Worm (Caenorhabditis elegans) whole organism, late embryonic: Measurements from ENCODE around the gene sdz-7.

ENCODE experiments used
- C08G9.2 ChIP-seq: sonication (generic microtip); optimal IDR thresholded peaks from 2 replicates; lab custom pipeline; 2016; ENCODE audit warnings: mild to moderate bottlenecking, missing genetic modification characterization, moderate library complexity, missing compliant biosample characterization
- F13H6.1 ChIP-seq: sonication (generic microtip); optimal IDR thresholded peaks from 2 replicates; lab custom pipeline; 2016; ENCODE audit warnings: missing genetic modification characterization, missing compliant biosample characterization
- T23F11.4 ChIP-seq: fragments of 200-800 bp; sonication (Bioruptor generic); optimal IDR thresholded peaks from 2 replicates; lab custom pipeline; 2018; ENCODE audit warnings: mild to moderate bottlenecking, missing genetic modification characterization, missing compliant biosample characterization
- ama-1 ChIP-seq: fragments of 150-350 bp; optimal IDR thresholded peaks from 2 replicates; lab custom pipeline; 2014
- ceh-14 ChIP-seq: sonication (generic microtip); optimal IDR thresholded peaks from 2 replicates; lab custom pipeline; 2016; ENCODE audit warnings: missing genotype, missing genetic modification characterization, missing compliant biosample characterization
- ceh-18 ChIP-seq: sonication (generic microtip); optimal IDR thresholded peaks from 2 replicates; lab custom pipeline; 2016; ENCODE audit warnings: missing genetic modification characterization, missing compliant biosample characterization
- ceh-19 ChIP-seq: fragments of 200-800 bp; sonication (Bioruptor generic); optimal IDR thresholded peaks from 2 replicates; lab custom pipeline; 2018; ENCODE audit warnings: mild to moderate bottlenecking, missing genetic modification characterization, missing compliant biosample characterization
- ceh-2 ChIP-seq: sonication (generic microtip); optimal IDR thresholded peaks from 2 replicates; lab custom pipeline; 2016; ENCODE audit warnings: missing genotype, missing genetic modification characterization, missing compliant biosample characterization
- ceh-24 ChIP-seq: sonication (generic microtip); optimal IDR thresholded peaks from 2 replicates; lab custom pipeline; 2016; ENCODE audit warnings: mild to moderate bottlenecking, missing genetic modification characterization, missing compliant biosample characterization
- ceh-30 ChIP-seq: fragments of 150-350 bp; optimal IDR thresholded peaks from 2 replicates; lab custom pipeline; 2014; ENCODE audit warnings: missing biosample characterization, missing genetic modification characterization
- ceh-31 ChIP-seq: sonication (generic microtip); optimal IDR thresholded peaks from 2 replicates; lab custom pipeline; 2016; ENCODE audit warnings: missing genetic modification characterization, missing compliant biosample characterization
- ceh-34 ChIP-seq: sonication (generic microtip); optimal IDR thresholded peaks from 2 replicates; lab custom pipeline; 2016; ENCODE audit warnings: mild to moderate bottlenecking, missing genetic modification characterization, missing compliant biosample characterization
- ceh-45 ChIP-seq: fragments of 200-800 bp; sonication (Bioruptor generic); IDR thresholded peaks from 2 replicates; pipeline ENCODE4 v1.3.6; 2022; ENCODE audit warnings: missing genetic modification reagents, missing genetic modification characterization, missing compliant biosample characterization
- ceh-48 ChIP-seq: sonication (generic microtip); optimal IDR thresholded peaks from 2 replicates; lab custom pipeline; 2016; ENCODE audit warnings: missing genetic modification characterization, inconsistent platforms, missing compliant biosample characterization
- ceh-9 ChIP-seq: sonication (generic microtip); optimal IDR thresholded peaks from 2 replicates; lab custom pipeline; 2016; ENCODE audit warnings: mild to moderate bottlenecking, missing genetic modification characterization, inconsistent platforms, missing compliant biosample characterization
- che-1 ChIP-seq: sonication (generic microtip); optimal IDR thresholded peaks from 2 replicates; lab custom pipeline; 2016; ENCODE audit warnings: mild to moderate bottlenecking, missing genetic modification characterization, missing compliant biosample characterization
- dmd-4 ChIP-seq: sonication (generic microtip); optimal IDR thresholded peaks from 2 replicates; lab custom pipeline; 2016; ENCODE audit warnings: borderline replicate concordance, missing genetic modification characterization, missing compliant biosample characterization
- elt-2 ChIP-seq: sonication (generic microtip); optimal IDR thresholded peaks from 2 replicates; lab custom pipeline; 2016; ENCODE audit warnings: missing genetic modification reagents, missing genetic modification characterization, missing compliant biosample characterization
- elt-4 ChIP-seq: sonication (generic microtip); optimal IDR thresholded peaks from 2 replicates; lab custom pipeline; 2016; ENCODE audit warnings: missing genetic modification characterization, missing compliant biosample characterization
- ets-4 ChIP-seq: sonication (generic microtip); optimal IDR thresholded peaks from 2 replicates; lab custom pipeline; 2016; ENCODE audit warnings: missing genetic modification characterization, missing compliant biosample characterization
- hlh-15 ChIP-seq: sonication (generic microtip); optimal IDR thresholded peaks from 2 replicates; lab custom pipeline; 2016; ENCODE audit warnings: missing genetic modification characterization, missing compliant biosample characterization
- hlh-30 ChIP-seq: sonication (generic microtip); optimal IDR thresholded peaks from 2 replicates; lab custom pipeline; 2017; ENCODE audit warnings: antibody characterized with exemption, missing genetic modification characterization, missing compliant biosample characterization; ENCODE audit not compliant: insufficient read depth
- hlh-6 ChIP-seq: sonication (generic microtip); optimal IDR thresholded peaks from 2 replicates; lab custom pipeline; 2016; ENCODE audit warnings: missing genotype, missing genetic modification characterization, missing compliant biosample characterization
- hlh-8 ChIP-seq: sonication (generic microtip); optimal IDR thresholded peaks from 2 replicates; lab custom pipeline; 2016; ENCODE audit warnings: missing genotype, missing genetic modification characterization, missing compliant biosample characterization
- lim-6 ChIP-seq: sonication (generic microtip); optimal IDR thresholded peaks from 2 replicates; lab custom pipeline; 2016; ENCODE audit warnings: missing genetic modification characterization, missing compliant biosample characterization
- nfya-1 ChIP-seq: sonication (generic microtip); optimal IDR thresholded peaks from 2 replicates; lab custom pipeline; 2017; ENCODE audit warnings: missing genetic modification characterization, mild to moderate bottlenecking, missing compliant biosample characterization, antibody characterized with exemption, moderate library complexity
- pat-9 ChIP-seq: fragments of 200-800 bp; sonication (Bioruptor generic); optimal IDR thresholded peaks from 2 replicates; lab custom pipeline; 2018; ENCODE audit warnings: mild to moderate bottlenecking, missing genetic modification characterization, moderate library complexity, missing compliant biosample characterization
- pax-1 ChIP-seq: fragments of 150-350 bp; optimal IDR thresholded peaks from 2 replicates; lab custom pipeline; 2014; ENCODE audit warnings: missing biosample characterization, missing genetic modification characterization
- pha-4 ChIP-seq: fragments of 150-350 bp; optimal IDR thresholded peaks from 2 replicates; lab custom pipeline; 2018; ENCODE audit warnings: missing biosample characterization, missing genetic modification reagents, missing genetic modification characterization
- ref-2 ChIP-seq: sonication (generic microtip); optimal IDR thresholded peaks from 2 replicates; lab custom pipeline; 2016; ENCODE audit warnings: missing genetic modification characterization, missing compliant biosample characterization
- rnt-1 ChIP-seq: sonication (generic microtip); optimal IDR thresholded peaks from 2 replicates; lab custom pipeline; 2016; ENCODE audit warnings: missing genetic modification characterization, missing compliant biosample characterization
- sdc-2 ChIP-seq: sonication (generic microtip); optimal IDR thresholded peaks from 2 replicates; lab custom pipeline; 2016; ENCODE audit warnings: missing genotype, missing genetic modification characterization, missing compliant biosample characterization
- sox-2 ChIP-seq: fragments of 200-800 bp; sonication (Bioruptor generic); IDR thresholded peaks from 2 replicates; pipeline ENCODE4 v1.3.6; 2022; ENCODE audit warnings: missing genetic modification reagents, missing genetic modification characterization, missing compliant biosample characterization
- sox-4 ChIP-seq: sonication (generic microtip); optimal IDR thresholded peaks from 2 replicates; lab custom pipeline; 2017; ENCODE audit warnings: mild to moderate bottlenecking, missing genetic modification characterization, inconsistent platforms, missing compliant biosample characterization
- tbx-2 ChIP-seq: sonication (generic microtip); optimal IDR thresholded peaks from 2 replicates; lab custom pipeline; 2016; ENCODE audit warnings: missing genetic modification characterization, missing compliant biosample characterization
- ttx-3 ChIP-seq: sonication (generic microtip); optimal IDR thresholded peaks from 2 replicates; lab custom pipeline; 2016; ENCODE audit warnings: missing genetic modification reagents, missing genetic modification characterization, missing compliant biosample characterization
- unc-42 ChIP-seq: sonication (generic microtip); optimal IDR thresholded peaks from 2 replicates; lab custom pipeline; 2016; ENCODE audit warnings: missing genotype, missing genetic modification characterization, missing compliant biosample characterization
- unc-55 ChIP-seq: sonication (generic microtip); optimal IDR thresholded peaks from 2 replicates; lab custom pipeline; 2017; ENCODE audit warnings: missing biosample characterization, missing genetic modification reagents, missing genetic modification characterization
- unc-86 ChIP-seq: sonication (generic microtip); optimal IDR thresholded peaks from 2 replicates; lab custom pipeline; 2016; ENCODE audit warnings: missing genetic modification characterization, missing compliant biosample characterization

sdz-7 gene

DNA sequence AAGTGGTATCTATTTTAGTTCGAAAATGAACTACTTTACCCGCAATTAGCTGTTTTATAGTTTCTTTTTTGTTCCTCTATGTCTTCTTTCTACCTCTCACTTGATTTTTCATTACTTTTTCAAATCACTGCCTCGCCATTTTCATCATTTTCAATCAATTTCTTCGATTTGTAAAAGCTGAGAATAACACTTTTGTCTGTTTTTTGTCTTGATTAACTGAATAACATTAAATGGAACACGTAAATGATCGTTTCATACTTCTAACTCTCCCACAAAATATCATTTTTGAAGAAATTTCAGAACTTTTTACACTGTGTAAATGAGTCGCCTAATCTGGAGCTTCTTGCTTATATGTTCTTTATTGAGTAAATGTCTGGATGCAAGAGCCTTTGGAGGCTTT is 23.3 kb upstream of the sdz-7 start, which contains the start of gene F53C3.4:
F53C3.4 (plus strand) TSS at position 301 of the 400 bp plus-strand sequence.
- TF ChIP-seq unc-86 (tag; lab: Kevin White, UChicago) (no peak), T23F11.4 (GFP tag; lab: Kevin White, UChicago) (no peak), dmd-4 (tag; lab: Kevin White, UChicago) (no peak)

DNA sequence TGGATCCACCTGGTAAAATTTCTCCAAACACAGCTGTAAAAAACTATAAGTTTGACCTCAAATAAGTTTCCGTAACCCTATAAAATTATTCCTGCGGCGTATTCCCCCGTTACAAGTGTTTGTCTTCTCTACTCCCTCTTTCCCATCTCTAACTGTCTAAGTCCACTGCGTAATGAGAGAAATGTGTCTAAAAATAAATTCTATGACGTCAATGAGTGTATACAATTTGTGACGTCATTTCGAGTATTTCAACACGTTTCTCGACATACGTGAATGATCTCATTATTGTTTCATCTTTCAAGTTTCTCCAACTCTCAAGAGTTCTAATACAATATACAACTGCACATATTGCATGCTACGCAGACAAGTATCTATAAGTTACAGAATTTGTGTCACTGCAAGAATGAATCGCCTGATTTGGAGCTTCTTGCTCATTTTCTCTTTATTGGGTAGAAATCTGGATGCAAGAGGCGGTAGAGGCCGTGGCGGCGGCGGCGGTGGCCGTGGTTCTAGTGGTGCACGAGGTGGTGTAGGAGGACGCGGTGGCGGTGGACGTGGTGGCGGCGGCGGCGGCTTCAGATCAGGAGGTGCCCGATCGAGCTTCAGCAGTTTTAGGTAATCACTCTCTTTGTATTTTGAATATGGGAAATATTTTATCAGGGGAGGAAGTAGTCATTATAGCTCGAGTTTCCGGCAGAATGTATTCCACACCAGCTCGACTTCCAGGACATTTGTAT is 20.2 kb upstream of the sdz-7 start, which contains the start of gene F53C3.6:
F53C3.6 (plus strand) TSS at position 385 of the 737 bp plus-strand sequence.
- TF ChIP-seq pha-4 (tag; lab: Kevin White, UChicago) (no peak), ceh-30 (tag; lab: Kevin White, UChicago) (no peak), unc-55 (peak; percentile 15), rnt-1 (tag; lab: Kevin White, UChicago) (no peak), ref-2 (no peak), hlh-15 (tag; lab: Kevin White, UChicago) (no peak), ceh-31 (tag; lab: Kevin White, UChicago) (peak; percentile 55), F13H6.1 (tag; lab: Kevin White, UChicago) (no peak), nfya-1 (peak; percentile 53), ceh-18 (no peak), unc-42 (tag; lab: Kevin White, UChicago) (peak; percentile 70), elt-4 (tag; lab: Kevin White, UChicago) (no peak), lim-6 (tag; lab: Kevin White, UChicago) (no peak), tbx-2 (peak; percentile 40), sdc-2 (tag; lab: Kevin White, UChicago) (peak; percentile 20)

DNA sequence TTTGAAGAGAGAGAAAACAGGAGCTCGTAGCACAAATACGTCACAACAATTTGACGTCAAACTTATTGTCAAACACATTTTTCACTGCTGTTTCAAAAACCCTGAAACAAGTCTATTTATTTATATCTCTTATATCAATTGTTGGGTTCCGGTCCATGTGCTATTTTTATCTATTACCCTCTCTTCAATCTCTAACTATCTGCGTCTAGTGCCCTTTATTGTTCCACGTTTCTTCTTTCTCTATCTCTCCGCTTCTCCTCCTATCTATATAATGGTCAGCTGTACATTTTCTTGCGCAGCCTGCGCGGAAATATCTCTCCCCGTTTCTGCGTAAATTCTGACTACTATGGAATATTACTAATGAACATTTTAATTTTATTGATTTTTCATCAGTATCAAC is 19.1 kb upstream of the sdz-7 start:
- TF ChIP-seq ceh-9 (tag; lab: Kevin White, UChicago) (no peak), elt-2 (tag; lab: Kevin White, UChicago) (peak; percentile 29), nfya-1 (peak; percentile 66), ets-4 (tag; lab: Kevin White, UChicago) (peak; percentile 32), pax-1 (tag; lab: Kevin White, UChicago) (peak; percentile 19), hlh-8 (tag; lab: Kevin White, UChicago) (peak; percentile 20), sox-2 (peak; percentile 61), ref-2 (peak; percentile 20), hlh-30 (tag; lab: Kevin White, UChicago) (peak; percentile 18), unc-55 (peak; percentile 27), C08G9.2 (no peak), ceh-48 (tag; lab: Kevin White, UChicago) (peak; percentile 10), ceh-34 (tag; lab: Kevin White, UChicago) (peak; percentile 16), ceh-31 (tag; lab: Kevin White, UChicago) (peak; percentile 59), unc-42 (tag; lab: Kevin White, UChicago) (peak; percentile 59), F13H6.1 (tag; lab: Kevin White, UChicago) (peak; percentile 17), sox-4 (tag; lab: Kevin White, UChicago) (no peak), tbx-2 (no peak), ttx-3 (tag; lab: Kevin White, UChicago) (no peak), ceh-14 (no peak)

DNA sequence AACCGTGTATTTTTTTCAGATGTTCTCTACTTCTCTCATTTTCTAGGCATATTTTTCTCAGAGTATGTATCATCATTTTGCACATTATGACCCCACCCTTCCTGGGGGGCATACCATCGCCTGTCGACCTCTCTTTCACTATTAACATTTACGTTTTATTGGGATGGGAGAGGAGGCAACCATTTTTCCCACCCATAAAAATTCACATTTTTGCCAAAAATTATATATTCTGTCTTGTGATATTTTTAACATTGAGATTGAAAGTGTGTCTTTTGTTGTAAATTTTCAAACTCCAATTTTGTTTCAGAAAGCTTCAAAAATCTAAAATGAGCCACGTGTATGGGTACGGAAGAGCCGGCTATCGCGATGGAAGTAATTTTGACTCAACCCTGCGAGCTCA is 17.0 kb upstream of the sdz-7 start, which contains the start of gene F53C3.7:
F53C3.7 (plus strand) TSS at position 301 of the 400 bp plus-strand sequence.
- TF ChIP-seq ceh-34 (tag; lab: Kevin White, UChicago) = no peak
- no peak for TF ChIP-seq ref-2
- TF ChIP-seq hlh-8 (tag; lab: Kevin White, UChicago) = no peak
- TF ChIP-seq ets-4 (tag; lab: Kevin White, UChicago) = no peak
- TF ChIP-seq hlh-15 (tag; lab: Kevin White, UChicago) = no peak
- no peak for TF ChIP-seq ceh-2 (tag; lab: Kevin White, UChicago)
- no peak for TF ChIP-seq ama-1 (lab: Kevin White, UChicago)
- no peak for TF ChIP-seq sox-2
- no peak for TF ChIP-seq pat-9 (tag; lab: Kevin White, UChicago)
- no peak for TF ChIP-seq ceh-45 (GFP tag; lab: Robert Waterston, UW)
- TF ChIP-seq ceh-18 = no peak
- TF ChIP-seq che-1 (tag; lab: Kevin White, UChicago) = no peak
- TF ChIP-seq pha-4 (tag; lab: Kevin White, UChicago) = no peak
- TF ChIP-seq ceh-24 (tag; lab: Kevin White, UChicago) = no peak
- no peak for TF ChIP-seq ceh-19 (GFP tag; lab: Kevin White, UChicago)
- no peak for TF ChIP-seq ceh-31 (tag; lab: Kevin White, UChicago)
- no peak for TF ChIP-seq dmd-4 (tag; lab: Kevin White, UChicago)
- TF ChIP-seq hlh-6 (tag; lab: Kevin White, UChicago) = no peak
